Fruit fly (Drosophila melanogaster): Measurements from ENCODE around the gene CG8664.
A peak's percentile ranks its signal among the peaks of the same experiment; 100 is the strongest.

CG8664 gene

dm6 chrX:17282626-17283025 is at the start of gene CG8664:
Gene CG8664 (minus strand): TSS chrX:17282726.
- TF ChIP-seq Sox14 (GFP tag; optimal IDR thresholded peaks at IDR 0.05) (no peak), CG4318 (GFP tag; optimal IDR thresholded peaks at IDR 0.05) (no peak), Ets96B (tag; optimal IDR thresholded peaks at IDR 0.05) (no peak), CG6792 (GFP tag; optimal IDR thresholded peaks at IDR 0.05) (no peak), CG6808 (GFP tag; optimal IDR thresholded peaks at IDR 0.05) (no peak), eg (GFP tag; IDR thresholded peaks at IDR 0.05) (no peak), Ets21C (GFP tag; optimal IDR thresholded peaks at IDR 0.05) (no peak)

dm6 chrX:17330678-17331261 is 48.2 kb upstream of the CG8664 start:
- TF ChIP-seq Eip78C (GFP tag) (peak; percentile 20), CG8632 (GFP tag; optimal IDR thresholded peaks at IDR 0.05) (no peak)

dm6 chrX:17329933-17330674 is 47.6 kb upstream of the CG8664 start:
- TF ChIP-seq spab (GFP tag; optimal IDR thresholded peaks at IDR 0.05) (peak; percentile 16), CG10669 (GFP tag; optimal IDR thresholded peaks at IDR 0.05) (peak; percentile 5), Eip78C (GFP tag) (peak; percentile 50), Ets96B (tag; optimal IDR thresholded peaks at IDR 0.05) (peak; percentile 34), CG10631 (GFP tag; optimal IDR thresholded peaks at IDR 0.05) (no peak), CG3032 (tag; optimal IDR thresholded peaks at IDR 0.05) (peak; percentile 22), Hr39 (GFP tag; optimal IDR thresholded peaks at IDR 0.05) (no peak)

- TF ChIP-seq Sox102F (GFP tag; optimal IDR thresholded peaks at IDR 0.05) (no peak), spab (GFP tag; optimal IDR thresholded peaks at IDR 0.05) (no peak), acj6 (GFP tag; optimal IDR thresholded peaks at IDR 0.05) (no peak), CG10669 (GFP tag; optimal IDR thresholded peaks at IDR 0.05) (no peak), Eip93F (GFP tag; optimal IDR thresholded peaks at IDR 0.05) (no peak), dsx (GFP tag; optimal IDR thresholded peaks at IDR 0.05; ENCODE audit: poor library complexity, severe bottlenecking) (no peak), topi (GFP tag; optimal IDR thresholded peaks at IDR 0.05) (no peak), CG11762 (GFP tag; optimal IDR thresholded peaks at IDR 0.05; ENCODE audit: insufficient read depth) (no peak), Hr4 (GFP tag; optimal IDR thresholded peaks at IDR 0.05) (no peak), fd59A (GFP tag; optimal IDR thresholded peaks at IDR 0.05) (no peak), OdsH (GFP tag; optimal IDR thresholded peaks at IDR 0.05) (no peak), CG6854 (GFP tag; optimal IDR thresholded peaks at IDR 0.05) (no peak), Blimp-1 (GFP tag; optimal IDR thresholded peaks at IDR 0.05) (no peak), ss (GFP tag; optimal IDR thresholded peaks at IDR 0.05) (no peak), CG15336 (GFP tag; IDR thresholded peaks at IDR 0.05) (no peak), pdm3 (GFP tag; optimal IDR thresholded peaks at IDR 0.05) (no peak), CG6163 (GFP tag; IDR thresholded peaks at IDR 0.05) (no peak), CG1621 (tag; optimal IDR thresholded peaks at IDR 0.05) (no peak), CG32006 (GFP tag; optimal IDR thresholded peaks at IDR 0.05) (no peak), CG6808 (GFP tag; optimal IDR thresholded peaks at IDR 0.05) (no peak)
Measured at dm6 chrX:17322852-17323251, 40.3 kb upstream of the CG8664 start.

- TF ChIP-seq Sox102F (GFP tag; optimal IDR thresholded peaks at IDR 0.05) = no peak
- TF ChIP-seq CG6792 (GFP tag; optimal IDR thresholded peaks at IDR 0.05) = no peak
- TF ChIP-seq ss (GFP tag; optimal IDR thresholded peaks at IDR 0.05) = no peak
- TF ChIP-seq fkh (GFP tag; optimal IDR thresholded peaks at IDR 0.05) = no peak
- no peak for TF ChIP-seq fd59A (GFP tag; optimal IDR thresholded peaks at IDR 0.05)
- no peak for TF ChIP-seq Sox15 (GFP tag; optimal IDR thresholded peaks at IDR 0.05)
- no peak for TF ChIP-seq svp (GFP tag)
- TF ChIP-seq CG11902 (GFP tag; optimal IDR thresholded peaks at IDR 0.05) = no peak
- no peak for TF ChIP-seq Sox14 (GFP tag; optimal IDR thresholded peaks at IDR 0.05)
- no peak for TF ChIP-seq CG1621 (tag; optimal IDR thresholded peaks at IDR 0.05)
- TF ChIP-seq CG6808 (GFP tag; optimal IDR thresholded peaks at IDR 0.05) = no peak
- TF ChIP-seq dac (GFP tag; optimal IDR thresholded peaks at IDR 0.05) = no peak
- no peak for TF ChIP-seq Hr4 (GFP tag; optimal IDR thresholded peaks at IDR 0.05)
- no peak for TF ChIP-seq eg (GFP tag; IDR thresholded peaks at IDR 0.05)
- no peak for TF ChIP-seq salr (GFP tag; optimal IDR thresholded peaks at IDR 0.05)
- TF ChIP-seq CG8319 (GFP tag; optimal IDR thresholded peaks at IDR 0.05) = no peak
- TF ChIP-seq CG31627 (GFP tag; optimal IDR thresholded peaks at IDR 0.05) = no peak
- no peak for TF ChIP-seq dsx (GFP tag; optimal IDR thresholded peaks at IDR 0.05; ENCODE audit: poor library complexity, severe bottlenecking)
- TF ChIP-seq esn (GFP tag; optimal IDR thresholded peaks at IDR 0.05) = no peak
Measured at dm6 chrX:17316723-17317262, 34.3 kb upstream of the CG8664 start.

Data from whole organism, prepupa.